Worm (Caenorhabditis elegans) whole organism, L4/young adult: Measurements from ENCODE around the gene pho-14.

Source experiments
- W03F9.2 ChIP-seq: fragments of 150-350 bp; optimal IDR thresholded peaks from 2 replicates; lab custom pipeline; 2014; ENCODE audit warnings: missing biosample characterization, missing genetic modification characterization
- dao-5 ChIP-seq: sonication (generic microtip); optimal IDR thresholded peaks from 2 replicates; lab custom pipeline; 2016; ENCODE audit warnings: missing genotype, missing genetic modification characterization, moderate library complexity, missing compliant biosample characterization
- him-1 ChIP-seq: sonication (generic microtip); optimal IDR thresholded peaks from 2 replicates; lab custom pipeline; 2016; ENCODE audit warnings: missing genotype, missing genetic modification reagents, missing genetic modification characterization, missing compliant biosample characterization

DNA sequence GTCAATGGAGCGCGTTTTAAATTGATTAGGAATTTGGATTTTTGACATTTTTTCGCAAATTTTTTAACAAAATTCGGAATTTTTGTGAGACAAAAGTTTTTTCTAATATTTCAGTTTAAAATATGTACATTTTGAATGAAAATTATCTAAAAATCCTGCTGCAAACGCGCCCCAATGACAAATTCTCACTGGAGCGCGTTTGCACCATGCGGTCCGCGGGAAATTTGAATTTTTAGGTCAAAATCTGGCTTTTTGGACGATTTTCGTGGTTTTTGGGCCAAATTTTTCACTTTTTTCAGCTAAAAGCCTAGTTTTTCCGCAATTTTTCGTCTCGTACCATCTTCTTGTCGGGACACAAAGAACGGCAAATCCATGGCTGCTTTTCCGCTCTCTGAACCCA is 32.1 kb upstream of the pho-14 start:
- no peak for TF ChIP-seq him-1 (tag; lab: Kevin White, UChicago)
- no peak for TF ChIP-seq dao-5 (tag; lab: Kevin White, UChicago)
- no peak for TF ChIP-seq W03F9.2 (tag; lab: Kevin White, UChicago)
